Worm (Caenorhabditis elegans): ENCODE data around the gene sdn-1.

sdn-1 gene

DNA sequence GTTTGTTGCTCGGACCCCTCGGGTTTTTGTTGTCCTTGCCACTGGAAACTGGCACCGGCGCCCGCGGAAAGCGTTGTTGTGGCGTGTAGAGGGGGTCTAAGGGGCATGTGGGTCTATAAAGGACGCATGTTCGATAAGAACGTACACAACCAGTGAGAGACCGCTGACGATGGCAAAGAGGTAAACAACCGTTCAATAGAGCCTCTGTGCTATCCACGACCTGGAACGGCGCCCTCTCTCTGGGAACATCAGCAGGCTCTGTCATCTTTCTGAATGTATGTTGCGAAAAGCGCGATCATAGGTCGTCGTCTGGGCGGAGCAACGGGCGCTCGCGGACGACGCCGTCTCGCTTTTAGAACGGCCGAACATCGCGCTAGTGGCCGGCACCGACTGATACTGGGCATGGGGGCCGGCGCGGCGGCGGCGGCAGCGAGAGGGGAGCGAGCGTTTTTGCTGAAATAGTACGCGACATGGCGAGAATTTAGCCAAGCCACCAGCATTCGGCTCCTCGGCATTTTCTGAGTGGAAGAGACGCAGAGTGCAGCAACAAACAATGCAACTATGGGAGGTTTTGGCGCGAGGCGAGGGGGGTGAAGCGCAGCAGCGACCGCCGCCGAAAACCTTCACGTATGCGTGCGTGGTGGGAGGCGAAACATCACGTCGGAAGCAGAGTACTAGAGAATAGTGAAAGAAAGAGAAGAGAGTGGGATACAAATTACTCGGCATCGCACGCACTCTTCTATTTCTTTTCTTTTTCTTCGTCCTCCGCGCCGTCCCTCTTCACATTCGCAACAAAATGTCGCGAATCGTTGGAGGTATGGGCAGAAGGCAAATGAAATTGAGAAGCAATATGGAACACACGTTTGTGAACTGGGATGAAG lies 44.2 kb upstream of the sdn-1 start (continued):
- TF ChIP-seq fkh-10 (GFP tag; optimal IDR thresholded peaks at IDR 0.05) (no peak), ceh-14 (tag; optimal IDR thresholded peaks at IDR 0.05) (peak; percentile 34), nfya-1 (tag; optimal IDR thresholded peaks at IDR 0.05) (peak; percentile 78), ceh-31 (tag; optimal IDR thresholded peaks at IDR 0.05) (peak; percentile 84), hlh-15 (tag; optimal IDR thresholded peaks at IDR 0.05) (no peak), ceh-48 (tag; optimal IDR thresholded peaks at IDR 0.05) (no peak), gmeb-2 (tag; optimal IDR thresholded peaks at IDR 0.05) (no peak), sdc-2 (tag; optimal IDR thresholded peaks at IDR 0.05) (peak; percentile 23), C08G9.2 (tag; optimal IDR thresholded peaks at IDR 0.05) (peak; percentile 65), dmd-4 (tag; optimal IDR thresholded peaks at IDR 0.05; ENCODE audit: borderline replicate concordance) (peak; percentile 64), ceh-2 (tag; optimal IDR thresholded peaks at IDR 0.05) (peak; percentile 27), unc-42 (tag; optimal IDR thresholded peaks at IDR 0.05) (peak; percentile 65), che-1 (tag; optimal IDR thresholded peaks at IDR 0.05) (no peak), zip-5 (tag; optimal IDR thresholded peaks at IDR 0.05) (no peak), npax-4 (tag; optimal IDR thresholded peaks at IDR 0.05) (no peak)

- TF ChIP-seq dve-1 (tag; optimal IDR thresholded peaks at IDR 0.05) (no peak), tbx-2 (tag; optimal IDR thresholded peaks at IDR 0.05) (no peak), hlh-13 (GFP tag; optimal IDR thresholded peaks at IDR 0.05) (no peak), pros-1 (tag; optimal IDR thresholded peaks at IDR 0.05) (no peak), ceh-34 (tag; optimal IDR thresholded peaks at IDR 0.05) (no peak), dmd-4 (tag; optimal IDR thresholded peaks at IDR 0.05; ENCODE audit: borderline replicate concordance) (no peak), rnt-1 (tag; optimal IDR thresholded peaks at IDR 0.05) (no peak), sox-2 (GFP tag; IDR thresholded peaks at IDR 0.05) (no peak)
Observed at ce11 chrX:10635608-10636007, 42.5 kb upstream of the sdn-1 start, which contains the start of gene daf-12. Gene daf-12 (plus strand): TSS chrX:10635908.

DNA sequence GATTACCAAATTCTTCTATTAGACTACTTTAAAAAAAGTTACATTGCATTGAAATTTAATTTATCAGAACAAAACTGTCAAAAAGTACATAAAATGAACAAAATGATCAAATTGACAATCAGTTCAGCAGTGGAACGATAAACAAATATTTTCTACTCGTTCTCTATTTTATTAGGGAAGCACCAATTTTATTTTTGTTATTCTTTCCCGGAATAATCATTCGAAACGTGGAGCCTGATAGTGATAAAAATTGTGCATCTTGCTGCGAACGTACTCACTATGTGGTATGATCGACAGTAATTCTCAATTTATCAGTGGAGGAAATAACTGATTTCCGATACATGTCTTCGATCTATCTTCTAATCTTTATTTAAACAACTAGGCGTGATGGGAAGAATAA lies 38.7 kb upstream of the sdn-1 start:
- TF ChIP-seq tbx-7 (tag; optimal IDR thresholded peaks at IDR 0.05) (no peak), hlh-6 (tag; optimal IDR thresholded peaks at IDR 0.05) (no peak), dmd-4 (tag; optimal IDR thresholded peaks at IDR 0.05; ENCODE audit: borderline replicate concordance) (no peak), lim-6 (tag; optimal IDR thresholded peaks at IDR 0.05) (no peak), sox-2 (GFP tag; IDR thresholded peaks at IDR 0.05) (no peak), ceh-22 (tag; optimal IDR thresholded peaks at IDR 0.05) (no peak), ceh-6 (GFP tag; optimal IDR thresholded peaks at IDR 0.05) (no peak), Y22D7AL.16 (tag; optimal IDR thresholded peaks at IDR 0.05) (no peak), ceh-24 (tag; optimal IDR thresholded peaks at IDR 0.05) (no peak), pat-9 (tag; optimal IDR thresholded peaks at IDR 0.05) (no peak), F13H6.1 (tag; optimal IDR thresholded peaks at IDR 0.05) (no peak), npax-4 (tag; optimal IDR thresholded peaks at IDR 0.05) (no peak), ceh-48 (tag; optimal IDR thresholded peaks at IDR 0.05) (no peak), T23F11.4 (GFP tag; optimal IDR thresholded peaks at IDR 0.05) (no peak), C38D4.7 (GFP tag; optimal IDR thresholded peaks at IDR 0.05) (no peak), unc-42 (tag; optimal IDR thresholded peaks at IDR 0.05) (no peak)

DNA sequence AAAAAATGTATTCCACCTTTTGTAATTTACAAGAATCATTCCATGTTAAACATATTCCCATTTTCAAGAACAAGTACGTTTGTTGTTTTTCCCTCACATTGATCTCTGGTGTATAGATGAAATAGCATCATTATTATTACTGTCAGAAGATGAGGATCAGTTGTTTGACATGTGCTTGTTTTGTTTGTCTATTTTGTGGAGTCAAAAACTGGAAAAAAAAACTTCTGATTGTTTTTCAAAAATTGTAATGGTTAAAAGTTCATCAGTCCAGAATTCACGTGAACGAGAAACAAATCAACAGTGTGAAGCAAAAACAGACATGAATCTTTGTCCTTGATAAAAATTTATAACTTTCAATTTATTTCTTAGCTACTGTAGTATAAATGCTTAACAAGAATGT lies 37.8 kb upstream of the sdn-1 start:
- TF ChIP-seq elt-2 (tag; optimal IDR thresholded peaks at IDR 0.05) (no peak), pat-9 (tag; optimal IDR thresholded peaks at IDR 0.05) (no peak), ceh-18 (tag; optimal IDR thresholded peaks at IDR 0.05) (no peak), lin-11 (tag; optimal IDR thresholded peaks at IDR 0.05) (no peak), pha-2 (tag; optimal IDR thresholded peaks at IDR 0.05) (no peak), sox-2 (GFP tag; IDR thresholded peaks at IDR 0.05) (no peak), Y22D7AL.16 (tag; optimal IDR thresholded peaks at IDR 0.05) (no peak), hlh-13 (GFP tag; optimal IDR thresholded peaks at IDR 0.05) (no peak), fax-1 (tag; optimal IDR thresholded peaks at IDR 0.05) (no peak), ceh-24 (tag; optimal IDR thresholded peaks at IDR 0.05) (no peak), sdc-2 (tag; optimal IDR thresholded peaks at IDR 0.05) (no peak), zip-5 (tag; optimal IDR thresholded peaks at IDR 0.05) (no peak), ceh-30 (tag; optimal IDR thresholded peaks at IDR 0.05) (no peak), madf-2 (tag; optimal IDR thresholded peaks at IDR 0.05) (no peak)

Measured in whole organism, late embryonic.